Worm (Caenorhabditis elegans) whole organism, L4 larva: ENCODE results near the gene Y5F2A.4.

Source experiments
- T26A8.4 ChIP-seq: fragments of 200-800 bp; sonication (Bioruptor generic); IDR thresholded peaks from 2 replicates; pipeline ENCODE4 v1.3.6; 2022; ENCODE audit warnings: missing genetic modification characterization, missing compliant biosample characterization
- Y48G9A.11 ChIP-seq: fragments of 200-800 bp; sonication (Bioruptor generic); IDR thresholded peaks from 2 replicates; pipeline ENCODE4 v1.3.6; 2022; ENCODE audit warnings: missing genetic modification reagents, missing genetic modification characterization, missing compliant biosample characterization
- aha-1 ChIP-seq: fragments of 150-350 bp; peaks from one replicate; lab custom pipeline; 2014; ENCODE audit warnings: missing biosample characterization, missing genetic modification characterization
- ceh-20 ChIP-seq: fragments of 200-800 bp; sonication (Bioruptor generic); IDR thresholded peaks from 2 replicates; pipeline ENCODE4 v1.3.6; 2022; ENCODE audit warnings: missing genetic modification reagents, missing genetic modification characterization, missing compliant biosample characterization
- ceh-44 ChIP-seq: fragments of 200-800 bp; sonication (Bioruptor generic); IDR thresholded peaks from 2 replicates; pipeline ENCODE4 v1.3.6; 2022; ENCODE audit warnings: missing genetic modification reagents, missing genetic modification characterization, missing compliant biosample characterization
- ces-1 ChIP-seq: fragments of 150-350 bp; sonication (generic microtip); optimal IDR thresholded peaks from 4 replicates; lab custom pipeline; 2014; ENCODE audit warnings: missing biosample characterization, missing genetic modification reagents, missing genetic modification characterization
- dpl-1 ChIP-seq: fragments of 150-350 bp; optimal IDR thresholded peaks from 2 replicates; lab custom pipeline; 2014; ENCODE audit warnings: missing biosample characterization, missing genetic modification reagents, missing genetic modification characterization
- duxl-1 ChIP-seq: sonication (generic microtip); optimal IDR thresholded peaks from 2 replicates; lab custom pipeline; 2016; ENCODE audit warnings: mild to moderate bottlenecking, missing genetic modification characterization, moderate library complexity, missing compliant biosample characterization; ENCODE audit not compliant: poor library complexity
- egl-27 ChIP-seq: sonication (generic microtip); optimal IDR thresholded peaks from 3 replicates; lab custom pipeline; 2017; ENCODE audit warnings: missing biosample characterization, missing genetic modification reagents, missing genetic modification characterization
- hlh-11 ChIP-seq: fragments of 200-800 bp; sonication (Bioruptor generic); optimal IDR thresholded peaks from 2 replicates; lab custom pipeline; 2018; ENCODE audit warnings: mild to moderate bottlenecking, missing genetic modification characterization, missing compliant biosample characterization
- lin-1 ChIP-seq: fragments of 200-800 bp; sonication (Bioruptor generic); IDR thresholded peaks from 2 replicates; pipeline ENCODE4 v1.3.6; 2022; ENCODE audit warnings: missing genetic modification reagents, missing genetic modification characterization, missing compliant biosample characterization
- lir-3 ChIP-seq: sonication (generic microtip); optimal IDR thresholded peaks from 2 replicates; lab custom pipeline; 2016; ENCODE audit warnings: mild to moderate bottlenecking, missing genetic modification characterization, missing compliant biosample characterization
- nhr-11 ChIP-seq: fragments of 150-350 bp; optimal IDR thresholded peaks from 2 replicates; lab custom pipeline; 2014; ENCODE audit warnings: missing biosample characterization, missing genetic modification characterization
- nhr-42 ChIP-seq: fragments of 200-800 bp; sonication (Bioruptor generic); IDR thresholded peaks from 2 replicates; pipeline ENCODE4 v1.3.6; 2022; ENCODE audit warnings: missing genetic modification characterization, missing compliant biosample characterization

Gene Y5F2A.4

DNA sequence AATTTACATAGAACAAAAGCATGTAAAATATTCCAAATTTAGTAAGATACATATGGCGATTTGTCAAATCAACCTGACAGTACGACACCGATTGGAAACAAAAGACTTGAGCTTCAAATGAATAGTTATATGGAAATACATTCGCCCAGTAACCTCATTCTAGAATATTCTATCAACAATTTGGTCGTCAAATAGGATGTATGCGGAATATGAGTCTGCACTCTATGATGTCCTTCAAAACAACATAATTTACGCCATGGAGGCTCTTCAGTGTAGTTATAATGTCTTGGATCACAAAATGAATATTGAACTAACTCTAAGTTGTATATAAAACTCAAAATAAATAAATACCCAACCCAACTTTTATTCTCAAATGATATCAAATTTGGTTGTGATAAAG is 51.7 kb downstream of the Y5F2A.4 start (continued):
- TF ChIP-seq T26A8.4 (GFP tag; lab: Robert Waterston, UW) (peak; percentile 12; the same call in 1 of the 2 replicates), ces-1 (GFP tag; lab: Kevin White, UChicago) (no peak), nhr-42 (GFP tag; lab: Robert Waterston, UW) (peak; percentile 8; the same call in 1 of the 2 replicates), duxl-1 (tag; lab: Kevin White, UChicago) (no peak), Y48G9A.11 (GFP tag; lab: Robert Waterston, UW) (no peak), lir-3 (tag; lab: Kevin White, UChicago) (no peak), lin-1 (GFP tag; lab: Robert Waterston, UW) (no peak), egl-27 (tag; lab: Kevin White, UChicago) (no peak), ceh-44 (GFP tag; lab: Robert Waterston, UW) (no peak), dpl-1 (peak; percentile 23), hlh-11 (tag; lab: Kevin White, UChicago) (peak; percentile 19), ceh-20 (GFP tag; lab: Robert Waterston, UW) (peak; percentile 7; the same call in 1 of the 2 replicates), nhr-11 (tag; lab: Kevin White, UChicago) (peak; percentile 34), aha-1 (no peak)
